Fruit fly (Drosophila melanogaster) whole organism, wandering third instar larva: ENCODE measurements around the gene CG32483.

Source experiments
- OdsH ChIP-seq: fragments of 200-800 bp; sonication (Bioruptor generic); optimal IDR thresholded peaks from 2 replicates; lab custom pipeline; 2016; ENCODE audit warnings: missing biosample characterization, mild to moderate bottlenecking, missing genetic modification characterization
- brk ChIP-seq: fragments of 200-800 bp; sonication (Bioruptor generic); optimal IDR thresholded peaks from 2 replicates; lab custom pipeline; 2016; ENCODE audit warnings: missing biosample characterization, mild to moderate bottlenecking, missing genetic modification characterization

DNA sequence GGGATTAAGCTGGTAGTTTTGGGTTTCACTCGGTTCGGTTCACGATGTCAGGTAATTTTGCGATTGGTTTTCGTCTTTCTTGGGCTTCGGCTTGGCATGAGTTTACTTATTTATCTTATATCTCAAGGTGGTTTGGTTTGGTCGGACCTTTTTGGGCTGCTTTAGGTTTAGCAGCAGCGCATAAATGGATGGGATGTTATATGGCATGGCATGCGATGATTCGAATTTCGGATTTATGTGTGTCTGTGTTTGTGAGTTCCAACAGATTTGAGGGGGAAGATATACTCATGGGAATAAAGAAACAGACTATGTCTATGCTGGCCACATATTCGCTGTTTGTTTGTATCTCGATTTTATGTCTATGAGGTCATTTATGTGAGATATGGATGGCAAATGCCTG lies 7.8 kb upstream of the CG32483 start:
- no peak for TF ChIP-seq OdsH
- no peak for TF ChIP-seq brk (GFP tag; lab: Kevin White, UChicago)
